Worm (Caenorhabditis elegans) whole organism, mixed stage, embryonic: ENCODE data around the gene hsd-2.

Experiments
- M03D4.4 ChIP-seq: sonication (generic microtip); optimal IDR thresholded peaks from 2 replicates; lab custom pipeline; 2017; ENCODE audit warnings: mild to moderate bottlenecking, missing genetic modification characterization, missing compliant biosample characterization
- bed-3 ChIP-seq: fragments of 200-800 bp; sonication (Bioruptor generic); optimal IDR thresholded peaks from 3 replicates; lab custom pipeline; 2018; ENCODE audit warnings: mild to moderate bottlenecking, missing genetic modification characterization, moderate library complexity, missing compliant biosample characterization
- blmp-1 ChIP-seq: fragments of 150-350 bp; optimal IDR thresholded peaks from 2 replicates; lab custom pipeline; 2014; ENCODE audit warnings: missing biosample characterization, missing genetic modification characterization
- ceh-39 ChIP-seq: fragments of 150-350 bp; optimal IDR thresholded peaks from 2 replicates; lab custom pipeline; 2014; ENCODE audit warnings: missing biosample characterization, missing genetic modification characterization
- ceh-43 ChIP-seq: fragments of 200-800 bp; sonication (Bioruptor generic); optimal IDR thresholded peaks from 2 replicates; lab custom pipeline; 2018; ENCODE audit warnings: mild to moderate bottlenecking, missing genetic modification characterization, moderate library complexity, missing compliant biosample characterization
- ceh-83 ChIP-seq: fragments of 200-800 bp; sonication (Bioruptor generic); optimal IDR thresholded peaks from 2 replicates; lab custom pipeline; 2018; ENCODE audit warnings: mild to moderate bottlenecking, missing genetic modification characterization, missing compliant biosample characterization
- ces-1 ChIP-seq: fragments of 150-350 bp; optimal IDR thresholded peaks from 2 replicates; lab custom pipeline; 2014; ENCODE audit warnings: missing biosample characterization, missing genetic modification reagents, missing genetic modification characterization
- cnd-1 ChIP-seq: fragments of 200-800 bp; sonication (Bioruptor generic); optimal IDR thresholded peaks from 2 replicates; lab custom pipeline; 2018; ENCODE audit warnings: mild to moderate bottlenecking, missing genetic modification characterization, missing compliant biosample characterization
- drap-1 ChIP-seq: fragments of 200-800 bp; sonication (Bioruptor generic); optimal IDR thresholded peaks from 3 replicates; lab custom pipeline; 2018; ENCODE audit warnings: mild to moderate bottlenecking, missing genetic modification characterization, missing compliant biosample characterization
- elt-1 ChIP-seq: sonication (generic microtip); optimal IDR thresholded peaks from 2 replicates; lab custom pipeline; 2017; ENCODE audit warnings: missing genetic modification characterization, mild to moderate bottlenecking, missing compliant biosample characterization, antibody characterized with exemption, moderate library complexity, borderline replicate concordance; ENCODE audit not compliant: insufficient read depth
- elt-3 ChIP-seq: fragments of 150-350 bp; optimal IDR thresholded peaks from 2 replicates; lab custom pipeline; 2014; ENCODE audit warnings: missing biosample characterization, missing genetic modification characterization
- flh-1 ChIP-seq: fragments of 200-800 bp; sonication (Bioruptor generic); optimal IDR thresholded peaks from 2 replicates; lab custom pipeline; 2018; ENCODE audit warnings: mild to moderate bottlenecking, missing genetic modification characterization, moderate library complexity, missing compliant biosample characterization
- ham-2 ChIP-seq: fragments of 200-800 bp; sonication (Bioruptor generic); optimal IDR thresholded peaks from 2 replicates; lab custom pipeline; 2018; ENCODE audit warnings: mild to moderate bottlenecking, missing genetic modification characterization, missing compliant biosample characterization
- hlh-1 ChIP-seq: fragments of 150-350 bp; optimal IDR thresholded peaks from 2 replicates; lab custom pipeline; 2014; ENCODE audit warnings: missing biosample characterization, missing genetic modification reagents, missing genetic modification characterization
- lin-13 ChIP-seq: fragments of 150-350 bp; optimal IDR thresholded peaks from 2 replicates; lab custom pipeline; 2014; ENCODE audit warnings: missing biosample characterization, missing genetic modification characterization
- lsy-2 ChIP-seq: fragments of 150-350 bp; optimal IDR thresholded peaks from 2 replicates; lab custom pipeline; 2014; ENCODE audit warnings: missing biosample characterization, missing genetic modification characterization
- mab-5 ChIP-seq: fragments of 150-350 bp; optimal IDR thresholded peaks from 2 replicates; lab custom pipeline; 2014; ENCODE audit warnings: missing biosample characterization, missing genetic modification characterization
- mep-1 ChIP-seq: fragments of 150-350 bp; optimal IDR thresholded peaks from 2 replicates; lab custom pipeline; 2017; ENCODE audit warnings: missing biosample characterization, missing genetic modification reagents, missing genetic modification characterization, inconsistent platforms
- nhr-12 ChIP-seq: fragments of 150-350 bp; optimal IDR thresholded peaks from 2 replicates; lab custom pipeline; 2014; ENCODE audit warnings: missing biosample characterization, missing genetic modification characterization
- nhr-2 ChIP-seq: fragments of 150-350 bp; optimal IDR thresholded peaks from 2 replicates; lab custom pipeline; 2014; ENCODE audit warnings: missing biosample characterization, missing genetic modification characterization
- nhr-237 ChIP-seq: fragments of 150-350 bp; optimal IDR thresholded peaks from 2 replicates; lab custom pipeline; 2014; ENCODE audit warnings: missing biosample characterization, missing genetic modification characterization
- nhr-28 ChIP-seq: fragments of 150-350 bp; optimal IDR thresholded peaks from 2 replicates; lab custom pipeline; 2014; ENCODE audit warnings: missing biosample characterization, missing genetic modification characterization
- nhr-76 ChIP-seq: sonication (generic microtip); optimal IDR thresholded peaks from 2 replicates; lab custom pipeline; 2017; ENCODE audit warnings: missing biosample characterization, missing genetic modification characterization
- pha-4 ChIP-seq: fragments of 150-350 bp; optimal IDR thresholded peaks from 2 replicates; lab custom pipeline; 2018; ENCODE audit warnings: missing biosample characterization, missing genetic modification reagents, missing genetic modification characterization
- snpc-4 ChIP-seq: fragments of 150-350 bp; optimal IDR thresholded peaks from 2 replicates; lab custom pipeline; 2014; ENCODE audit warnings: missing biosample characterization, missing genetic modification characterization
- sptf-1 ChIP-seq: sonication (generic microtip); optimal IDR thresholded peaks from 2 replicates; lab custom pipeline; 2017; ENCODE audit warnings: mild to moderate bottlenecking, missing genetic modification characterization, moderate library complexity, missing compliant biosample characterization
- tbx-8 ChIP-seq: fragments of 200-800 bp; sonication (Bioruptor generic); optimal IDR thresholded peaks from 2 replicates; lab custom pipeline; 2018; ENCODE audit warnings: mild to moderate bottlenecking, missing genetic modification characterization, moderate library complexity, missing compliant biosample characterization
- unc-120 ChIP-seq: sonication (generic microtip); optimal IDR thresholded peaks from 2 replicates; lab custom pipeline; 2017; ENCODE audit warnings: missing genetic modification characterization, missing compliant biosample characterization; ENCODE audit not compliant: poor library complexity, severe bottlenecking
- unc-39 ChIP-seq: fragments of 150-350 bp; optimal IDR thresholded peaks from 2 replicates; lab custom pipeline; 2014; ENCODE audit warnings: missing biosample characterization, missing genetic modification characterization
- zip-8 ChIP-seq: fragments of 150-350 bp; optimal IDR thresholded peaks from 2 replicates; lab custom pipeline; 2014; ENCODE audit warnings: missing biosample characterization, missing genetic modification characterization
- ztf-11 ChIP-seq: fragments of 150-350 bp; optimal IDR thresholded peaks from 2 replicates; lab custom pipeline; 2014; ENCODE audit warnings: missing biosample characterization, missing genetic modification characterization

hsd-2 gene

DNA sequence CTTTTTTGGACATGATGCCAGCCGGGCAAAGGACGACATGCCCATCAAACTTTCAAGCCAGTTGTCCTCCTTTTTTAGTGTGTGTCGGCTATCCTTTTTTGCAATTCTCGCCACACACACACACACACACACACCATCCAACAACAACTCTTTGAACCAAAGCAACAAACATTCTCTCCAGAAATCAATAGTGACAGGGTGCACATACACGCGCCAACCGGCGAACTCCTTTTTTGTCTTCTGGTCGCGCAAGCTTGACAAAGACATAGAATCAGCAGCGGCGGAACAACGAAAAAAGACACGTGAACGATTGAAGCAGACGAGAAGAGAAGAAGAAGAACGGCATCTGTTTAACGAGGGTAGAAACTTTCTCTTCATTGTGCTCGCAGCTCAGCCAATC, 24.0 kb upstream of the hsd-2 start:
- TF ChIP-seq ham-2 (GFP tag; lab: Kevin White, UChicago) (no peak), lsy-2 (tag; lab: Kevin White, UChicago) (no peak), unc-120 (tag; lab: Kevin White, UChicago) (no peak), ces-1 (GFP tag; lab: Kevin White, UChicago) (no peak)

DNA sequence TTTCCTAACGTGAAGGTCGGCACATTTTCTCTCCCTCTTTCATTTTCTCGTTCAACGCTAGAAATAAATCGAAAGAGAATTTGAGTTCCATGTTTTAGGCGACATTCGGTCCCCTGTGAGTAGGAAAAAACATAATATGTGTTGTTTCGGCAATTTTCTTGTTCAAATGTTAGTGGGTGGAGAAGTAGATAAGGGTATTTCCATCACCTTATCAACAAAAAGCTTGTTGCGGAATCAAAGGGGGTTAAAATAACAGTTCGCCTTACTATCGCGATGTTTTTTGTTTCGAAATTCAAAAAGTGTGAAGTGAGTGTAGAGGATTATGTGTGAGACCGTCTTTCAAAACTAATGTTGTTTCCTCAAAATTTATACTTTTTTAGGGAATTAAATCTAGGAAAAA, 23.5 kb upstream of the hsd-2 start:
- TF ChIP-seq nhr-28 (tag; lab: Kevin White, UChicago) (no peak), pha-4 (no peak), lsy-2 (tag; lab: Kevin White, UChicago) (no peak), flh-1 (GFP tag; lab: Kevin White, UChicago) (no peak), ceh-43 (no peak), ham-2 (GFP tag; lab: Kevin White, UChicago) (no peak), nhr-2 (tag; lab: Kevin White, UChicago) (no peak), ztf-11 (tag; lab: Kevin White, UChicago) (no peak), hlh-1 (no peak), elt-1 (no peak), sptf-1 (tag; lab: Kevin White, UChicago) (no peak)

DNA sequence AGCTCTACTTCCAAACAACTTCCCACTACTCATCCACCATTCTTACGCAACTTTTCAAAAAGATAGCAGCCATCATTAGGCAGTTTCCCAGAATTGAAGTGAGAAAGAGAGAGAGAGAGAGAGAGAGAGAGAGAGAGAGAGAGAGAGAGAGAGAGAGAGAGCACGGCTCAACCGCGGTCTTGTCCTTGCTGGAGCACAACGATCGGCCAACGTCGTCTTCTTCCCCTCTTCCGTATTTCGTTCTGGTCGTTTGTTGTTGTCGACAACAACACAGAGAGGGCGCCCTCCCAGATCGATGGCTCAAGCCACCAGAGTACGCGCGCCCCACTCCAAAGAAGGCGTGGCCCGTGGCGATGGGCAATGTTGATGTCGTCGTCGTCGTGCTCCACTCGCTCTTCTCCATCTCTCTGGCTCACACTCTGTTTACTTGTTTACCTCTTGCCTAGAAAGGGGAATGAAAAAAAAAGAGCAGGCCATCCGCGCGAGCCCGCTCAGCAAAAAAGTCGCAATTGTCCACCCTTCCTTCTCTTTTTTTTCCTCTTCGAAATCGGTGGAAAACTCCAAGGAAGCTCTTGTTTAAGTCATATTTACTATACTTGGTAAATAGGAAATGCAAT, 22.9 kb upstream of the hsd-2 start:
- TF ChIP-seq pha-4 (no peak), unc-120 (tag; lab: Kevin White, UChicago) (no peak), nhr-76 (no peak), bed-3 (GFP tag; lab: Kevin White, UChicago) (no peak), tbx-8 (GFP tag; lab: Kevin White, UChicago) (no peak), ceh-83 (GFP tag; lab: Kevin White, UChicago) (no peak), nhr-237 (tag; lab: Kevin White, UChicago) (no peak), ham-2 (GFP tag; lab: Kevin White, UChicago) (no peak), snpc-4 (tag; lab: Kevin White, UChicago) (no peak), blmp-1 (tag; lab: Kevin White, UChicago) (no peak), mab-5 (tag; lab: Kevin White, UChicago) (no peak), zip-8 (tag; lab: Kevin White, UChicago) (no peak), mep-1 (no peak), ztf-11 (tag; lab: Kevin White, UChicago) (no peak), nhr-2 (tag; lab: Kevin White, UChicago) (no peak), ces-1 (GFP tag; lab: Kevin White, UChicago) (no peak)

ce11 chrX:4986354-4986753, 18.7 kb upstream of the hsd-2 start:
- TF ChIP-seq snpc-4 (tag; lab: Kevin White, UChicago): no peak
- no peak for TF ChIP-seq unc-39 (tag; lab: Kevin White, UChicago)
- no peak for TF ChIP-seq ceh-83 (GFP tag; lab: Kevin White, UChicago)
- no peak for TF ChIP-seq ceh-39 (tag; lab: Kevin White, UChicago)
- no peak for TF ChIP-seq nhr-12 (tag; lab: Kevin White, UChicago)
- TF ChIP-seq hlh-1: no peak
- no peak for TF ChIP-seq zip-8 (tag; lab: Kevin White, UChicago)

DNA sequence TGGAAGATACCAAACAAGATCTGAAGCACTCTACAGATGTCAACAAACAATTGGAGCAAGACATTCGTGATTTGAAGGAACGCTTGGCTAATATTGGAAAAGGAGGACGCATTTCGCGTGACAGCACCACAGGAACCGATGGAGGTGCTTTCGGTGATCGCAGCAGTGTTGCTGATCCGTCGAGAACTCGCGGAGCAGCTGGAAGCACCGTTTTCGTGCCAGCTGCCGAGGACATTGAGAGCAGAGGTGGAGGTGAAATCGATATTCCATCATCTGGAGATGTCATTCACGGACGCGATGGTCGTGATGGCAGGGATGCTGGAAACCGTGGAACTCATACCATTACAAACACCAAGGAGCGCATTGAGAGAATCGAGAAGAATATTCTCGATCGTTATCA, 17.4 kb upstream of the hsd-2 start:
- TF ChIP-seq M03D4.4 (tag; lab: Kevin White, UChicago) (no peak), nhr-237 (tag; lab: Kevin White, UChicago) (no peak), ham-2 (GFP tag; lab: Kevin White, UChicago) (no peak)

ce11 chrX:4992523-4992922, 12.5 kb upstream of the hsd-2 start:
- no peak for TF ChIP-seq unc-120 (tag; lab: Kevin White, UChicago)
- no peak for TF ChIP-seq lin-13
- no peak for TF ChIP-seq M03D4.4 (tag; lab: Kevin White, UChicago)
- no peak for TF ChIP-seq zip-8 (tag; lab: Kevin White, UChicago)
- TF ChIP-seq nhr-12 (tag; lab: Kevin White, UChicago): no peak
- no peak for TF ChIP-seq tbx-8 (GFP tag; lab: Kevin White, UChicago)
- no peak for TF ChIP-seq cnd-1
- no peak for TF ChIP-seq unc-39 (tag; lab: Kevin White, UChicago)
- TF ChIP-seq mep-1: no peak
- no peak for TF ChIP-seq elt-3 (tag; lab: Kevin White, UChicago)
- TF ChIP-seq nhr-76: no peak
- TF ChIP-seq flh-1 (GFP tag; lab: Kevin White, UChicago): no peak
- no peak for TF ChIP-seq drap-1
